Fruit fly (Drosophila melanogaster): ENCODE results near the gene CG11997.

The CG11997 gene

dm6 chr3R:9138234-9138633, 39.1 kb upstream of the CG11997 start:
- TF ChIP-seq CG6854 (GFP tag; optimal IDR thresholded peaks at IDR 0.05) (peak; percentile 7), salr (GFP tag; optimal IDR thresholded peaks at IDR 0.05) (no peak), Blimp-1 (GFP tag; optimal IDR thresholded peaks at IDR 0.05) (no peak), CG10669 (GFP tag; optimal IDR thresholded peaks at IDR 0.05) (no peak), CG1621 (tag; optimal IDR thresholded peaks at IDR 0.05) (no peak), Eip78C (GFP tag) (peak; percentile 55), Eip75B (GFP tag; optimal IDR thresholded peaks at IDR 0.05) (peak; percentile 42)

DNA sequence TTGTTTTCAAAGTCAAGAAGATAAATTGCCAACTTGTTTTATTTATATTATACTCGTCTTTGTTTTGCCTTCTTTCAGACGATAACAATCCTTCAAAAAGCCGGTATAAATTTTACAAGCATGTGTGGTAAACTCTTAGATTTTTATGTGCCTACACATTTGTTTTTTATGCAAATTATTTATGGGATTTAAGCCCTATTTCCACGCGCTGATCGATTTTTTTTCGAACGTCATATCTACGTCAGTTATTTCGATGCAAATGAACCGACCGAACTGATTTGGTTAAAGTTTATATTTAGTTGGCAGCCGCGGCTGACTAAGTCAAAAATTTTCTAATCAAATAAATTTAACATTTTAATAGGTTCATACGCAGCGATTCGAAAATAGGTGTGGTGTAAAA, 37.2 kb upstream of the CG11997 start:
- TF ChIP-seq CG3919 (GFP tag; optimal IDR thresholded peaks at IDR 0.05), result no peak
- TF ChIP-seq eg (GFP tag; IDR thresholded peaks at IDR 0.05), result no peak
- no peak for TF ChIP-seq CG6276 (GFP tag; optimal IDR thresholded peaks at IDR 0.05)
- no peak for TF ChIP-seq esn (GFP tag; optimal IDR thresholded peaks at IDR 0.05)
- no peak for TF ChIP-seq svp (GFP tag)
- no peak for TF ChIP-seq CG8119 (GFP tag; IDR thresholded peaks at IDR 0.05)
- no peak for TF ChIP-seq Sox102F (GFP tag; optimal IDR thresholded peaks at IDR 0.05)
- no peak for TF ChIP-seq Eip78C (GFP tag)
- TF ChIP-seq CG8319 (GFP tag; optimal IDR thresholded peaks at IDR 0.05), result no peak
- no peak for TF ChIP-seq lz (GFP tag; optimal IDR thresholded peaks at IDR 0.05)
- no peak for TF ChIP-seq achi (GFP tag; optimal IDR thresholded peaks at IDR 0.05)
- TF ChIP-seq CG9139 (GFP tag; optimal IDR thresholded peaks at IDR 0.05), result no peak
- no peak for TF ChIP-seq CG6808 (GFP tag; optimal IDR thresholded peaks at IDR 0.05)
- no peak for TF ChIP-seq CG10631 (GFP tag; optimal IDR thresholded peaks at IDR 0.05)
- TF ChIP-seq CG16779 (tag; optimal IDR thresholded peaks at IDR 0.05), result no peak
- TF ChIP-seq Lpt (GFP tag; optimal IDR thresholded peaks at IDR 0.05), result no peak

DNA sequence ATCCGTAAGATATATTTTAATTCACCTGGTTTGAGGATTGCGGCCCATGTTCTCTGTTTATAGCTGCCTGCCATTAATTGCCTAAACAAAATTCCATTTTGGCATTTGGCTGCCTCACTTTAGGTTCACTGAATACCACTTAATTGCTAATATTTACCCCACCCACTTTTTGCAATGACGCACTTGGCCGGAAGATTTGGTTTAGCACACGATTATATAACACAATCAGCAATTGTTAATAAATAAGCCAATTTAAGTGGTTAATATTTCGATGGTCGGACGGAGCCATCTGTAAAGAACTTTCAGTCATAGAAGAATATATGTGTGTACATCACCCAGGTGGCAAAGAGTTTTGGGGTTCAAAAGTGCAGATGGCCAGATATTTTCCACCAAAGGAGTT, 36.4 kb upstream of the CG11997 start:
- TF ChIP-seq Hr4 (GFP tag; optimal IDR thresholded peaks at IDR 0.05), result no peak
- TF ChIP-seq CG31627 (GFP tag; optimal IDR thresholded peaks at IDR 0.05), result no peak
- TF ChIP-seq CG1621 (tag; optimal IDR thresholded peaks at IDR 0.05), result no peak
- TF ChIP-seq CG6163 (GFP tag; IDR thresholded peaks at IDR 0.05), result no peak
- TF ChIP-seq Hr38 (GFP tag; optimal IDR thresholded peaks at IDR 0.05), result no peak
- no peak for TF ChIP-seq Sox14 (GFP tag; optimal IDR thresholded peaks at IDR 0.05)

DNA sequence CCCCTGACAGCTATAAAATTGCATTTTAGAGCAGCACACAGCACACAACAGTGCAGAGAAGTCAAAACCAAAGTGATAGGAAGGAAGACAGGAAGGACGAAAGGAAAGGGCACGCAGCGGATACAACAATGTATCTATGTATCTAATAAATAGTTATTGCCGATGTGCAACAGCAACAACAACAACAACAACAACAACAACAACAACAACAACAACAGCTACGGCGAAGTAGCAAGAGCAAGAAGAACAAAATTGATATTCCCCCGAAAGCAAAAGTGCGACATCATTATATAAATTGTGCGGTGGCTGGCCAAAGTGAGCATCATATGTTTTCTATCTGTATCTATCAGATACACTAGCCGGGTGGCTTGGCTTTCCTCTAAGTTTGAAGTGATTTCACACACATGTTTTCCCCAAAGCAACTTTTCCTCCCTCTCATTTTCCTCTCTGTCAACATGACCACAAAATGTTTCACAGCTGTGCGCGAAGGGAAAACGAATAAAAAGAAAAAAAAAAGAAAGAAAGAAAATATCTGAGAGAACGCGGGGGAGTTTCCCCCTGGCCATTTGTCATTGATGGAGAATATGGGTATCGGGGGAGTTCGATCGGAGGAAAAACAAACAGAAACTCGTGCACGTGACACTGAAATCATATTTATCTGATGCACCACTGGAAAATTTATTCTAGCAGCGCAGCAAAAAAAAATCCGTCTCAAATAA, 33.2 kb upstream of the CG11997 start:
- TF ChIP-seq CG6276 (GFP tag; optimal IDR thresholded peaks at IDR 0.05), result no peak
- no peak for TF ChIP-seq OdsH (GFP tag; optimal IDR thresholded peaks at IDR 0.05)
- TF ChIP-seq Smox (GFP tag; optimal IDR thresholded peaks at IDR 0.05), result no peak
- no peak for TF ChIP-seq CG11762 (GFP tag; optimal IDR thresholded peaks at IDR 0.05; ENCODE audit: insufficient read depth)
- TF ChIP-seq CG8119 (GFP tag; IDR thresholded peaks at IDR 0.05), result no peak
- no peak for TF ChIP-seq topi (GFP tag; optimal IDR thresholded peaks at IDR 0.05)
- TF ChIP-seq spab (GFP tag; optimal IDR thresholded peaks at IDR 0.05), result no peak
- no peak for TF ChIP-seq dac (GFP tag; optimal IDR thresholded peaks at IDR 0.05)
- TF ChIP-seq achi (GFP tag; optimal IDR thresholded peaks at IDR 0.05), result no peak
- TF ChIP-seq Sox102F (GFP tag; optimal IDR thresholded peaks at IDR 0.05), result no peak
- TF ChIP-seq Sox14 (GFP tag; optimal IDR thresholded peaks at IDR 0.05), result no peak
- TF ChIP-seq Met (GFP tag; optimal IDR thresholded peaks at IDR 0.05), result no peak
- TF ChIP-seq CG3032 (tag; optimal IDR thresholded peaks at IDR 0.05), result no peak
- TF ChIP-seq Ets21C (GFP tag; optimal IDR thresholded peaks at IDR 0.05), result no peak
- TF ChIP-seq CG6163 (GFP tag; IDR thresholded peaks at IDR 0.05), result no peak
